Worm (Caenorhabditis elegans) whole organism, L4/young adult: ENCODE results near the gene toh-1.
"Not testable (repeated sequence)": the region's sequence is repeated elsewhere in the genome, so short reads cannot be mapped to it uniquely, and the experiment has no call there.

Experiments
- W03F9.2 ChIP-seq: fragments of 150-350 bp; optimal IDR thresholded peaks from 2 replicates; lab custom pipeline; 2014; ENCODE audit warnings: missing biosample characterization, missing genetic modification characterization
- dao-5 ChIP-seq: sonication (generic microtip); optimal IDR thresholded peaks from 2 replicates; lab custom pipeline; 2016; ENCODE audit warnings: missing genotype, missing genetic modification characterization, moderate library complexity, missing compliant biosample characterization
- him-1 ChIP-seq: sonication (generic microtip); optimal IDR thresholded peaks from 2 replicates; lab custom pipeline; 2016; ENCODE audit warnings: missing genotype, missing genetic modification reagents, missing genetic modification characterization, missing compliant biosample characterization

Gene toh-1

DNA sequence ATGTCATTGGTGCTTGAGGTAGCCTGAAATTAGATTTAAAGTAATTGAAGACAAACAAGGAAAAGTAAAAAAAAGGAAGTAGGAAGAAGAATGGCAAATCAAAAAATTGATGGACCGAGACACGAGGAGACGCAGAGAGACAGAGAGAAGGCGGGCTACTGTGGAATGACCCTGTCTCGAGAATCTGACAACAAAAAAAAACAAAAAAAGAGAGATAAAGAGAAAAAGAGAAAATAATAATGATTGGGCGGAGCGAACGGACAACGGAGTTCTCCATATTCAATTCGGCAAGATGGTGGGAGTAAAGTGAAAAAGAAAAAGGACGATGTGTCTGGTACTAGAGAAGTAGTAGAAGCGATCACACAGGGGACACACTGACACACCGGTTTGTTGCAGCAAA, at the start of gene toh-1:
toh-1 (minus strand) TSS at position 23 of the 400 bp plus-strand sequence.
- TF ChIP-seq W03F9.2 (tag; lab: Kevin White, UChicago) (no peak), dao-5 (tag; lab: Kevin White, UChicago) (no peak), him-1 (tag; lab: Kevin White, UChicago) (no peak)

DNA sequence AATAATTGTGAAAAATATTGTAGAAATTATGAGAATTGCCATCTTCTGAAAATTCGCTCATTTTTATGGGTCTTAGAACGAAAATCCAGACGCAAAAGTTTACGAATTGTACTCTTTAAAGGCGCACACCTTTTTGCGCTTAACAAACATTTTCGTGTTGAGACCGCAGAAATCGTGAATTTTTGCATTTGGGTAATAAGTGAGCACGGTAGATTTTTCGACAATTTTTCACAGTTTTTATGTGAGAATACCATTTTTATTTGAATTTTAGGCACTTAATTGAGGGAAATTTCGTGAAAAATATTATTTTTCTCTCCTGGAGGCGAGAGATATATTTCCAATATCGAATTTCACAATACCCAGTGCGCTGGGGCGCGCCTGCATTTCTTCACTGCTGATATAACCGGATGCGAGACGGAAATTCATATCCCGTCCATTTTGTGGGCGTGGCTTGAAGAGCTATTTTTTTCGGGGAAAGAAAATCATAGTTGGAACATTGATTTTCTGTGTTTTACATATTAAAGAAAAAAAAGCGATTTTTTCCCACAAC, 43.3 kb upstream of the toh-1 start, which contains the start of gene cyp-25A4:
cyp-25A4 (minus strand) TSS at position 51 of the 550 bp plus-strand sequence.
- not testable (repeated sequence) for TF ChIP-seq dao-5, him-1, W03F9.2 (tag; lab: Kevin White, UChicago)

DNA sequence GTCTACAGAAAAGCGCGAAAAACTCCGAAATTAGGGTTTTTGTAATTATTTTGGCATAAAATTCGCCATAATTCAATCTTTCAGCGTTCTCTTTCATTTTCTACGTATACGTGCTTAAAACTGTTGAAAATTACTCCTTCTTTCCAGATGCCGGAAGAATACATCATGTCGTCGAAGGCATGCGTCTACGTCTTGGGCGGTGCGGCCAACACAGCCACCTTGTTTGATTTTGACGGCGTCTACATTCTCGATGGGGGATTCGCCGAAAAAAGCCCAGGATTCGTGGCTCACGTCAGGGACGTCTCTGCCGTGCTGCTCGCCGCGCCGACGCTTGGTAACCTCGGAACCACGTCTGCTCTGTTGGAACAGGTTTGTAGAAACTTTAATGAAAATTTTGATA, 35.9 kb upstream of the toh-1 start, which contains the start of gene maph-1.3:
maph-1.3 (plus strand) TSS at position 148 of the 400 bp plus-strand sequence.
- TF ChIP-seq him-1, W03F9.2, dao-5 (tag; lab: Kevin White, UChicago): not testable (repeated sequence)

DNA sequence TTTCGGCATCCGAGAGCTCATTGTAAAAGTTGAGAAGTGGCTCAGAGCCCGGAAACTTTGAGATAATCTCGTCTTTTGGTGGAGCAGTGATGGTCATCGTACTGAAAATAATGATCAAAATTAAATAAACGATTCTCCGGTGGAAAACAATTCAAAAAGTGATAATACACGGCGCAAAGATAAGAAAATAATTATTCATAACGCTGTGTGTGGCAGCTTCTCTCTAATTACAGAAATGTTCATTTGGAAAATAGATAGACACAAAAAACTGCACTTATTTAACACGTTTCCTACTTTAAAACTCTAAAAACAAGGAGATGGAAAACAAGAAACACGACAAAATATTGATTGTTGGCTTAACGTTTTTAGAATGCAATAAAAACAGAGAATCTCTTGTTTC, 34.7 kb upstream of the toh-1 start, which contains the start of gene C36A4.4:
C36A4.4 (minus strand) TSS at position 101 of the 400 bp plus-strand sequence.
- not testable (repeated sequence) for TF ChIP-seq W03F9.2, dao-5, him-1 (tag; lab: Kevin White, UChicago)

DNA sequence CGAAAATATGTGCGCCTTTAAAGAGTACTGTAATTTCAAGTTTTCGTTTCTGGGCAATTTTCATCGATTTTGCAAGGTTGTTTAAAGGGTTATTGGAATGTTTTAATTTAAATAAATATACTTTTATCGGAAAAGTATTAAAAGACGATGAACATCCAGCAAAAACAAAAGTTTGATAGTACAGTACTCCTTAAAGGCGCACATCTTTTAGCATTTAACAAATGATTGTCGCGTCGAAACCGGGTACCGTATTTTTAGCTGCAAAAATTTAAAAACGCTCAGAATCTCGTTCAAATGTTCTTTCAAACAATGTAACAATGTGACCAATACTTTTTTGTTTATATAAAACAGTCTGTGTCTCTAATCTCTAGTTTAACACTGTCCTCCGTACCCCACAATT, 31.4 kb upstream of the toh-1 start, which contains the start of gene C36A4.11:
C36A4.11 (plus strand) TSS at position 301 of the 400 bp plus-strand sequence.
- not testable (repeated sequence) for TF ChIP-seq him-1, dao-5, W03F9.2 (tag; lab: Kevin White, UChicago)

DNA sequence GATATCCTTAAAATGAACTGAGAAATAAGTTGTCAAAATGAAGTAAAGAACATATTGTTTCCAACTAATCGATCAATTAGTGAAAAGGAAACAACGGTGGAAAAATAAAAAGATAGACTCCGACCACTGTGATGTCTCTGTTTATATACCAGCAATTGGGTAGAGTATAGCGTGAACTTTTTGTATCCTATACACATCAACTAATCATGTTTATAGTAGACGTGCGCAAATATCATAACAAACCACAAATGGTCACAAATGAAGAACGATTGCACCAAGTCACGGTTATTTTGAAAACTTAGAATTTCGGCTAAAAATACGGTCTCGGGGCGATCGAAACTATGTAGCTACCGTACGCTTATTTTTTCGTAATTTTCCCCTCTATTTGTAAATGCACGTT, 30.8 kb upstream of the toh-1 start, which contains the start of gene cyp-25A3:
cyp-25A3 (minus strand) TSS at position 101 of the 400 bp plus-strand sequence.
- TF ChIP-seq him-1 (tag; lab: Kevin White, UChicago): no peak
- TF ChIP-seq W03F9.2 (tag; lab: Kevin White, UChicago): no peak
- TF ChIP-seq dao-5 (tag; lab: Kevin White, UChicago): no peak

DNA sequence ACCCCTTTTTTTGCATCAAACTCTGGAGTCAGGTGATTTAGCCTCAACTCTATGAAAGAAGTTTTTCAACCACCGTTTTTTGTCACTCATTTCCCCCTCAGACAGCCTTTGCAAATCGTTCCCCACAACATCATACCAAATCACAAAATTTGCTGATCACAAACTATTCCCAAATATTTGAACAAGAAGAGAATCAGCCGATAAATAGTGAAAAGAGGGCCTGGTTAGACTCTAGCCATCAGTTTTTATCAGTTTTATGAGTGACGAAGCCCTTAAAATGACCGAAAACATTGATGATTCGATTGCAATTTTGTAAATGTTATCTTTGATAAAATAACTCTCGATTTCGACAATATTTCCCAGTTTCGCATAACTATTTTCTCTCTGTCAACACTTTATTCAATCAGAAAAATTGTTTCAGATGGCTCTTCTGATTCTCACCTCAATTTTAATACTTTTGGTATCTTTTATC, 26.0 kb upstream of the toh-1 start, which contains the start of gene cyp-25A2:
cyp-25A2 (plus strand) TSS at position 422 of the 472 bp plus-strand sequence.
- no peak for TF ChIP-seq him-1 (tag; lab: Kevin White, UChicago)
- TF ChIP-seq dao-5 (tag; lab: Kevin White, UChicago): no peak
- no peak for TF ChIP-seq W03F9.2 (tag; lab: Kevin White, UChicago)

DNA sequence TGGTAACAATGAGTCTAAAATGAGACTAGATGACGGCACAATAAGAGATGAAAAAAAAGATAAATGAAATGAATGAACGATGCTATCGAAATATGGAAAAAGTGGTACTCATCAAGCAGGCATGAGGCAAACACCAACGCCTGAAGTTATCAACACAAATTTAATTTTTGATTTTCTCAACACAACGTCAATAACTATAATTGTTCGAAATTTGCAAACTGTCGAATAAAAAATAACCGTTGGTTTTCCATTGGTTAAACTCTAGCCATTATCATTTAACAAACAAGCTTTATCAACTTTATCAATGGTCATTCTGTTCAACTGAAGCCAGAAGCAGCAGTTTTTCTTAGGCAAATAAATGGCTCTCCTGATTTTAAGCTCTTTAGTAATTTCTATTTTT, 23.5 kb upstream of the toh-1 start, which contains the start of gene cyp-25A1:
cyp-25A1 (plus strand) TSS at position 301 of the 400 bp plus-strand sequence.
- TF ChIP-seq W03F9.2 (tag; lab: Kevin White, UChicago) (no peak), dao-5 (tag; lab: Kevin White, UChicago) (no peak), him-1 (tag; lab: Kevin White, UChicago) (no peak)

DNA sequence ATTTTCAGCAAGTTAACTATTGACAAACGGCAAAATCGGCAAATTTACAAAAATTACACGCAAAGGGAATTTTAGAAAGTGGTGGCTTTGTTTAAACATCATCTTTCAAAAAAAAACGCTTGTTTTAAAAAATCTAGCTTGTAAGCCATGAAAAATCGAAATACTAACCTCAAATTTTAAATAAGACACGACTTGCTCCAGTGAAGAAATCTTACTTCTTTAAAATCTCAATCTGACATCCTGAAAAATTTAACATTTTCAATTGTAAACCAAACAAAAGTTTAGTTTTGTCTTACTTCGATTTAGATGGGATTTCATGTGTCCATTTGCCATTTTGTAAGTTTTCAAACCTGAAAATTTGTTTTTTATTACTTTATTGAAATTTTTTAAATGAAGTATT, 23.0 kb upstream of the toh-1 start:
- TF ChIP-seq him-1 (tag; lab: Kevin White, UChicago): no peak
- no peak for TF ChIP-seq dao-5 (tag; lab: Kevin White, UChicago)

DNA sequence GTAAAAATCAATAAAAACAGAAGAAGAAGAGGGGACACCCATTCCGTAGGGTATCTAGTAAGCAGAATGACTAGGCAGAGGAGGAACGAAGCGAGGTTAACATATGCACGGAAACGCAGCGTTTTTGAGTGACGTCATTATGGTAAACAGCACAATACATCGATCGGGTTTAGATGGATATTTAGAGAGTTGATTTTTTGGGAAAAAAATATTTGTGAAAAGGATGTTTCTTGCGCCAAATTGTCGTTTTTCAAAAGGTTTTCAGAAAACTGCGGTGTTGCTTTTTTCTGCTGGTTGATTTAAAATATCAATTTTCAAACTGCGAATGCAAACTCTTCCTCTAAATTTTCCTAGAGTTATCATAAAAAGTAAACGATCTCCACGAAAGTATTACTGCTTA, 22.6 kb upstream of the toh-1 start, which contains the start of gene C36A4.10:
C36A4.10 (minus strand) TSS at position 101 of the 400 bp plus-strand sequence.
- no peak for TF ChIP-seq dao-5 (tag; lab: Kevin White, UChicago)
- TF ChIP-seq W03F9.2 (tag; lab: Kevin White, UChicago): no peak
- no peak for TF ChIP-seq him-1 (tag; lab: Kevin White, UChicago)

DNA sequence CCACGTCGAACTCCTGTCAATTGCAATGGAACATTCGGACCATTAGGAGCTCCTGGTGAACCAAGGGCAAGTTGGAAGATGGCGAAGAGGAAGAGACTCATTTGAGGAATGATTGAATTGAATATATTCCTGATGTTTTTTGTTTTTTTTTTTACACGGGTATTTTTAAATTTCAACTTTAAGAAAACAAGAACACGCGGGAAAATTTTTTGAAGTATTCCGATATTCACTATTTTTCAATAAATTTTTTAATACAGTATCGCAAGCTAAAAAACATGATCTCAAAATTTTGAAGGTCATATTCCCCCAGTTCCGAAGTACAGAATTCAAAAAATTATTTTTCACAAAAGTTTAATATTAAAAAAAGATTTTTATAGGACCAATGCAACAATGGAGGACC, 20.3 kb upstream of the toh-1 start, which contains the start of gene cnnm-5:
cnnm-5 (minus strand) TSS at position 101 of the 400 bp plus-strand sequence.
- no peak for TF ChIP-seq dao-5 (tag; lab: Kevin White, UChicago)
- TF ChIP-seq W03F9.2 (tag; lab: Kevin White, UChicago): no peak
- TF ChIP-seq him-1 (tag; lab: Kevin White, UChicago): no peak

DNA sequence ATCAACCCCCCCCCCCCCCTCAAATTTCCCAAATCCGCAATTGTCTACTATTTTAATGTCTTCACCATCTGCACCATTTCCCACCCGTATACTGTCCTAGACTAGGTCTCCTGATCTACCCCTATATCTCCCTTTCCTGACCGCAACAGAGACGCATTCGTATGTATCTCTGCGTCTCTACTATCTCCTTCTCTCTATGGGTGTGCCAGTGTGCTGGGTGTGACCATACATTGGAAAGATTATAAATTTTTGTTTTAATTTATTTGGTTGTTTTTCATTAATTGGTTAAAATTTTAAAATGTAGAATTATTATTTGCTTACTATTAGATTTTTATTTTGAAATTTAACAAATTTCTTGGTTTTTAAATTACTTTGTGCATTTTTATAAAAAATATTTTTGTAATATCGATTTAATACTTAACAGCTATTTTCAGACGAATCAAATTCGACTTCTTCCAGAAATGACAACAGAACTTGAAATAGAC, 13.2 kb upstream of the toh-1 start, which contains the start of gene amx-1:
amx-1 (plus strand) TSS at position 435 of the 485 bp plus-strand sequence.
- TF ChIP-seq W03F9.2 (tag; lab: Kevin White, UChicago): no peak
- no peak for TF ChIP-seq dao-5 (tag; lab: Kevin White, UChicago)
- TF ChIP-seq him-1 (tag; lab: Kevin White, UChicago): no peak

DNA sequence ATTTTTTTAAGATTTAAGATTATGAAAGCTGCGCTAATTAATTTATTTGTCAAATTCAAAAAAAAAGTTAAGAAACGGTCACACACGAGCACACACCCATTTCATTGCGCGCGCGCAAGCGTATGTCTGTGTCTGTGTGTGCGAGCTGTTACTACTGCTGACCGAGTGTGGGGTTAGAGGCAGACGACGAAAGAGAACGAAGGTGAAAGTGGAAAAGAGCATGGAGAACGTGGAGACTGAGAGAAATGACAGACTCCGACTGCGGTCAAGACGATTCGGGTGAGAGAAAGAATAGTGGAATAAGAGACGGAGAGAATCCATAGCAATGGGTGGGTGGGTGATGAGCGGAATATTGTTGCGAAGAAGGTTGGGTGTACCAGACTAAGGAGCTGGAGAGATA, 11.3 kb upstream of the toh-1 start:
- TF ChIP-seq W03F9.2 (tag; lab: Kevin White, UChicago): peak; percentile 51
- no peak for TF ChIP-seq him-1 (tag; lab: Kevin White, UChicago)
